Fruit fly (Drosophila melanogaster): ENCODE results near the gene CG33658.

The CG33658 gene

DNA sequence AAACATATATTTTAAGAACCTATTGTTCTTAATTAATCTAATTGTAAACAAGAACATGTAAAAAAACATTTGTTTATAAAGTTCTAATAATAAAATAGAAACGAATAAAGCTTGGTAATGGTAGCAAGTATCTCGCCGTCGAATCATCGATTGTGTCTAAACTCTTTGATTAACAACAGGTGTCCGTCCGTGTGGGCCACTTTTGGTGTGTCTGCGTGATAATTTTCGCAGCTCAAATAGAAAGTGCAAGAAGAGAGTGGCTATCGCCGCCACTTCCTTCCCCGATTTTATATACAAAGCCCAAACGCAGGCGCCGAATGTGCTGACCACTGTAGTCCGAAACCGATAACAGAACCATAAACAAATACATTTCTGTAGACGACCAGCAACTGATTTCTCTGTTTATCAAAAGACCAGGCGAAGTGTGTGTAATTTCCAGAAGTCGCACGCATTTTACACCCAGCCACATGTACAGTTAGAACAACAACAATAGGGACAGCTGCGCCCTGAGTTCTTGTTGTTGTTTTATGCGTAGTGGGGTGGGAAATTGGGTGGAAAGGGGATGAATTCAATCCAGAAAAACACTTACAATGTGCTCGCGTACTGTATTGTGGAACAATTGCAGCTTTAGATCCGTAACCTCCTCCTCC lies 27.9 kb downstream of the CG33658 start (continued):
- TF ChIP-seq ab (GFP tag; optimal IDR thresholded peaks at IDR 0.05) (no peak), CG16863 (GFP tag; optimal IDR thresholded peaks at IDR 0.05) (no peak), Jarid2 (GFP tag; optimal IDR thresholded peaks at IDR 0.05) (no peak), CG11093 (GFP tag; IDR thresholded peaks at IDR 0.05) (no peak), hb (GFP tag; IDR thresholded peaks at IDR 0.05; ENCODE audit: partially characterized antibody) (no peak), chinmo (GFP tag; IDR thresholded peaks at IDR 0.05; ENCODE audit: partially characterized antibody) (no peak; the same call in 3 of the 4 replicates), CG34422 (GFP tag; IDR thresholded peaks at IDR 0.05) (peak; percentile 15; the same call in 1 of the 3 replicates), Bteb2 (GFP tag; optimal IDR thresholded peaks at IDR 0.05) (no peak), CG8944 (GFP tag; optimal IDR thresholded peaks at IDR 0.05) (no peak), Bgb (GFP tag; IDR thresholded peaks at IDR 0.05; ENCODE audit: partially characterized antibody) (peak; percentile 32; the same call in 1 of the 2 replicates), CG9215 (GFP tag; IDR thresholded peaks at IDR 0.05) (no peak), Hand (GFP tag; optimal IDR thresholded peaks at IDR 0.05) (peak; percentile 8), Lim3 (GFP tag; IDR thresholded peaks at IDR 0.05) (no peak), mirr (GFP tag; optimal IDR thresholded peaks at IDR 0.05) (peak; percentile 25), cad (GFP tag; optimal IDR thresholded peaks at IDR 0.05) (peak; percentile 15), CG10462 (GFP tag; optimal IDR thresholded peaks at IDR 0.05) (no peak), CG18011 (GFP tag; optimal IDR thresholded peaks at IDR 0.05) (no peak), ash1 (GFP tag; optimal IDR thresholded peaks at IDR 0.05) (no peak), CG9932 (GFP tag; IDR thresholded peaks at IDR 0.05) (no peak), pros (GFP tag; optimal IDR thresholded peaks at IDR 0.05) (peak; percentile 34), sc (optimal IDR thresholded peaks at IDR 0.05) (no peak), sc (GFP tag; optimal IDR thresholded peaks at IDR 0.05) (no peak), CG9609 (GFP tag; optimal IDR thresholded peaks at IDR 0.05) (no peak), kni (GFP tag; optimal IDR thresholded peaks at IDR 0.05) (peak; percentile 24), Med (GFP tag) (peak; percentile 71), chif (GFP tag; optimal IDR thresholded peaks at IDR 0.05) (no peak), CG6689 (GFP tag; IDR thresholded peaks at IDR 0.05) (no peak), otp (GFP tag; IDR thresholded peaks at IDR 0.05) (no peak), CG8089 (GFP tag; optimal IDR thresholded peaks at IDR 0.05) (no peak), CG12391 (tag; optimal IDR thresholded peaks at IDR 0.05) (no peak), Dbx (GFP tag; IDR thresholded peaks at IDR 0.05) (no peak), Gsc (GFP tag; IDR thresholded peaks at IDR 0.05) (no peak), wdn (GFP tag; IDR thresholded peaks at IDR 0.05) (no peak), CG11696 (GFP tag; IDR thresholded peaks at IDR 0.05) (no peak), CG11456 (GFP tag; IDR thresholded peaks at IDR 0.05) (no peak), CG43689 (GFP tag; IDR thresholded peaks at IDR 0.05) (no peak), ems (GFP tag; optimal IDR thresholded peaks at IDR 0.05) (no peak), scrt (GFP tag; optimal IDR thresholded peaks at IDR 0.05) (peak; percentile 81), CG33213 (GFP tag; optimal IDR thresholded peaks at IDR 0.05) (no peak), eyg (GFP tag; optimal IDR thresholded peaks at IDR 0.05) (no peak), sug (tag; optimal IDR thresholded peaks at IDR 0.05) (no peak), Sin3A (optimal IDR thresholded peaks at IDR 0.05) (no peak), CG3838 (GFP tag; optimal IDR thresholded peaks at IDR 0.05) (no peak), yki (optimal IDR thresholded peaks at IDR 0.05) (no peak), chm (GFP tag; IDR thresholded peaks at IDR 0.05) (0 out of 2 replicates have a peak, but pooled peaks have one; percentile 20), CG12299 (tag; optimal IDR thresholded peaks at IDR 0.05) (no peak), pita (GFP tag; optimal IDR thresholded peaks at IDR 0.05) (no peak), dmrt99B (tag; optimal IDR thresholded peaks at IDR 0.05) (no peak), en (GFP tag; optimal IDR thresholded peaks at IDR 0.05) (no peak), luna (GFP tag; optimal IDR thresholded peaks at IDR 0.05) (no peak), bab2 (GFP tag; optimal IDR thresholded peaks at IDR 0.05) (no peak), CG42726 (GFP tag; IDR thresholded peaks at IDR 0.05; ENCODE audit: partially characterized antibody) (no peak)
